Fruit fly (Drosophila melanogaster) whole organism, embryonic: ENCODE data around the gene CG13376.

ENCODE experiments used
- Awh ChIP-seq: fragments of 200-800 bp; sonication (Bioruptor generic); IDR thresholded peaks from 2 replicates; pipeline ENCODE4, ENCODE4 v1.3.6; 2022; ENCODE audit warnings: missing biosample characterization, missing genetic modification characterization
- C15 ChIP-seq: fragments of 200-800 bp; sonication (Bioruptor generic); IDR thresholded peaks from 3 replicates; pipeline ENCODE4 v1.3.6; 2022; ENCODE audit warnings: missing biosample characterization, missing genetic modification characterization
- CG10209 ChIP-seq: fragments of 200-800 bp; sonication (Bioruptor generic); optimal IDR thresholded peaks from 3 replicates; lab custom pipeline; 2017; ENCODE audit warnings: missing biosample characterization, mild to moderate bottlenecking, missing genetic modification characterization, missing genetic modification reagents
- CG10267 ChIP-seq: fragments of 200-800 bp; sonication (Bioruptor generic); optimal IDR thresholded peaks from 2 replicates; lab custom pipeline; 2018; ENCODE audit warnings: missing biosample characterization, mild to moderate bottlenecking, missing genetic modification characterization, moderate library complexity
- CG13287 ChIP-seq: fragments of 200-800 bp; sonication (Bioruptor generic); IDR thresholded peaks from 2 replicates; pipeline ENCODE4 v1.3.6; 2022; ENCODE audit warnings: missing biosample characterization, missing genetic modification characterization; ENCODE audit not compliant: partially characterized antibody
- CG13624 ChIP-seq: fragments of 200-800 bp; sonication (Bioruptor generic); optimal IDR thresholded peaks from 2 replicates; lab custom pipeline; 2016; ENCODE audit warnings: missing biosample characterization, missing genetic modification characterization
- CG15601 ChIP-seq: fragments of 200-800 bp; sonication (Bioruptor generic); optimal IDR thresholded peaks from 3 replicates; lab custom pipeline; 2019; ENCODE audit warnings: missing biosample characterization, mild to moderate bottlenecking, missing genetic modification characterization, moderate library complexity
- CG16779 ChIP-seq: fragments of 200-800 bp; sonication (Bioruptor generic); IDR thresholded peaks from 2 replicates; pipeline ENCODE4 v1.3.6; 2022; ENCODE audit warnings: missing biosample characterization, missing genetic modification characterization
- CG16813 ChIP-seq: fragments of 200-800 bp; sonication (Bioruptor generic); IDR thresholded peaks from 3 replicates; pipeline ENCODE4 v1.3.6; 2022; ENCODE audit warnings: missing biosample characterization, missing genetic modification characterization; ENCODE audit not compliant: partially characterized antibody
- CG17829 ChIP-seq: fragments of 200-800 bp; optimal IDR thresholded peaks from 2 replicates; lab custom pipeline; 2019; ENCODE audit warnings: missing biosample characterization, mild to moderate bottlenecking, missing genetic modification characterization, moderate library complexity
- CG1832 ChIP-seq: fragments of 200-800 bp; sonication (Bioruptor generic); optimal IDR thresholded peaks from 2 replicates; lab custom pipeline; 2017; ENCODE audit warnings: missing biosample characterization, mild to moderate bottlenecking, missing genetic modification characterization, inconsistent platforms
- CG2889 ChIP-seq: fragments of 200-800 bp; sonication (Bioruptor generic); IDR thresholded peaks from 3 replicates; pipeline ENCODE4 v1.3.6; 2022; ENCODE audit warnings: missing biosample characterization, missing genetic modification characterization
- CG6765 ChIP-seq: fragments of 200-800 bp; sonication (Bioruptor generic); optimal IDR thresholded peaks from 3 replicates; lab custom pipeline; 2017; ENCODE audit warnings: missing biosample characterization, mild to moderate bottlenecking, missing genetic modification characterization
- CG7271 ChIP-seq: fragments of 200-800 bp; sonication (Bioruptor generic); optimal IDR thresholded peaks from 2 replicates; lab custom pipeline; 2018; ENCODE audit warnings: missing biosample characterization, mild to moderate bottlenecking, missing genetic modification characterization, moderate library complexity
- CG7372 ChIP-seq: fragments of 200-800 bp; sonication (Bioruptor generic); IDR thresholded peaks from 2 replicates; pipeline ENCODE4 v1.3.6; 2022; ENCODE audit warnings: missing biosample characterization, missing genetic modification characterization
- CG9797 ChIP-seq: fragments of 200-800 bp; sonication (Bioruptor generic); optimal IDR thresholded peaks from 3 replicates; lab custom pipeline; 2018; ENCODE audit warnings: missing biosample characterization, mild to moderate bottlenecking, missing genetic modification characterization
- CHES-1-like ChIP-seq: fragments of 200-800 bp; sonication (Bioruptor generic); optimal IDR thresholded peaks from 2 replicates; lab custom pipeline; 2016; ENCODE audit warnings: missing biosample characterization, missing genetic modification characterization
- D ChIP-seq, 2 experiments: fragments of 200-800 bp in 1 of 2; fragments of >200 bp in 1 of 2; sonication (Bioruptor generic) in 1 of 2; optimal IDR thresholded peaks; 2 replicates in 1 of 2; 3 replicates in 1 of 2; lab custom pipeline; 2017; ENCODE audit warnings: mild to moderate bottlenecking in 1 of 2, missing biosample characterization in 1 of 2, missing genetic modification characterization in 1 of 2, missing genetic modification reagents in 1 of 2
- Dbx ChIP-seq: fragments of 200-800 bp; sonication (Bioruptor generic); IDR thresholded peaks from 3 replicates; pipeline ENCODE4 v1.3.6; 2022; ENCODE audit warnings: missing biosample characterization, missing genetic modification characterization
- Deaf1 ChIP-seq: fragments of 200-800 bp; optimal IDR thresholded peaks from 3 replicates; lab custom pipeline; 2019; ENCODE audit warnings: missing biosample characterization, mild to moderate bottlenecking, missing genetic modification characterization, moderate library complexity
- Dfd ChIP-seq, 2 experiments: fragments of >200 bp; optimal IDR thresholded peaks; 2 replicates each; lab custom pipeline; 2017; ENCODE audit warnings: missing biosample characterization in 2 of 2, missing genetic modification characterization in 2 of 2
- Dp ChIP-seq: fragments of 200-800 bp; sonication (Bioruptor generic); optimal IDR thresholded peaks from 2 replicates; lab custom pipeline; 2018; ENCODE audit warnings: missing biosample characterization, mild to moderate bottlenecking, missing genetic modification characterization, moderate library complexity
- Drgx ChIP-seq: fragments of 200-800 bp; sonication (Bioruptor generic); IDR thresholded peaks from 2 replicates; pipeline ENCODE4 v1.3.6; 2022; ENCODE audit warnings: missing biosample characterization, missing genetic modification characterization
- H15 ChIP-seq: fragments of 200-800 bp; sonication (Bioruptor generic); IDR thresholded peaks from 3 replicates; pipeline ENCODE4 v1.3.6; 2022; ENCODE audit warnings: missing biosample characterization, missing genetic modification characterization
- HLH3B ChIP-seq: fragments of 200-800 bp; sonication (Bioruptor generic); IDR thresholded peaks from 2 replicates; pipeline ENCODE4 v1.3.6; 2022; ENCODE audit warnings: missing biosample characterization, missing genetic modification characterization
- HmgZ ChIP-seq: fragments of 200-800 bp; sonication (Bioruptor generic); optimal IDR thresholded peaks from 2 replicates; lab custom pipeline; 2018; ENCODE audit warnings: missing biosample characterization, mild to moderate bottlenecking, missing genetic modification characterization
- Kr ChIP-seq: fragments of 200-800 bp; sonication (Bioruptor generic); optimal IDR thresholded peaks from 2 replicates; lab custom pipeline; 2017; ENCODE audit warnings: missing biosample characterization, mild to moderate bottlenecking, missing genetic modification characterization
- Mrtf ChIP-seq: fragments of 200-800 bp; sonication (Bioruptor generic); IDR thresholded peaks from 3 replicates; pipeline ENCODE4 v1.3.6; 2022; ENCODE audit warnings: missing biosample characterization, missing genetic modification characterization
- Myb ChIP-seq: fragments of 200-800 bp; sonication (Bioruptor generic); optimal IDR thresholded peaks from 2 replicates; lab custom pipeline; 2016; ENCODE audit warnings: missing biosample characterization, missing genetic modification characterization
- Pdp1 ChIP-seq, 2 experiments: fragments of 200-800 bp; sonication (Bioruptor generic); optimal IDR thresholded peaks; 3 replicates each; lab custom pipeline; 2016; ENCODE audit warnings: missing biosample characterization in 2 of 2, missing genetic modification characterization in 2 of 2, mild to moderate bottlenecking in 1 of 2, moderate library complexity in 1 of 2
- Rfx ChIP-seq: fragments of 200-800 bp; sonication (Bioruptor generic); IDR thresholded peaks from 2 replicates; pipeline ENCODE4 v1.3.6; 2022; ENCODE audit warnings: missing biosample characterization, missing genetic modification characterization
- Sin3A ChIP-seq: fragments of >200 bp; optimal IDR thresholded peaks from 2 replicates; lab custom pipeline; 2018
- Six4 ChIP-seq: fragments of 200-800 bp; sonication (Bioruptor generic); optimal IDR thresholded peaks from 2 replicates; lab custom pipeline; 2016; ENCODE audit warnings: missing biosample characterization, missing genetic modification characterization
- Sry-β ChIP-seq: fragments of 200-800 bp; sonication (Bioruptor generic); optimal IDR thresholded peaks from 2 replicates; lab custom pipeline; 2018; ENCODE audit warnings: missing biosample characterization, mild to moderate bottlenecking, missing genetic modification characterization, moderate library complexity
- Usf ChIP-seq: fragments of 200-800 bp; sonication (Bioruptor generic); optimal IDR thresholded peaks from 2 replicates; lab custom pipeline; 2017; ENCODE audit warnings: missing genotype, missing biosample characterization, missing genetic modification characterization
- abd-A ChIP-seq: fragments of 200-800 bp; sonication (Bioruptor generic); optimal IDR thresholded peaks from 3 replicates; lab custom pipeline; 2019; ENCODE audit warnings: missing biosample characterization, mild to moderate bottlenecking, missing genetic modification characterization, moderate library complexity
- bbx ChIP-seq: fragments of 200-800 bp; sonication (Bioruptor generic); IDR thresholded peaks from 2 replicates; pipeline ENCODE4 v1.3.6; 2022; ENCODE audit warnings: missing biosample characterization, missing genetic modification characterization; ENCODE audit not compliant: partially characterized antibody
- crp ChIP-seq, 2 experiments: fragments of 200-800 bp; sonication (Bioruptor generic); optimal IDR thresholded peaks; 2 replicates in 1 of 2; 3 replicates in 1 of 2; lab custom pipeline; 2017; ENCODE audit warnings: missing biosample characterization in 2 of 2, missing genetic modification characterization in 2 of 2, mild to moderate bottlenecking in 1 of 2, moderate library complexity in 1 of 2
- dmrt11E ChIP-seq: fragments of 200-800 bp; sonication (Bioruptor generic); optimal IDR thresholded peaks from 3 replicates; lab custom pipeline; 2018; ENCODE audit warnings: missing biosample characterization, mild to moderate bottlenecking, missing genetic modification characterization, moderate library complexity
- gce ChIP-seq: fragments of 200-800 bp; sonication (Bioruptor generic); IDR thresholded peaks from 3 replicates; pipeline ENCODE4 v1.3.6; 2022; ENCODE audit warnings: missing biosample characterization, missing genetic modification characterization
- knrl ChIP-seq: fragments of 200-800 bp; sonication (Bioruptor generic); IDR thresholded peaks from 3 replicates; pipeline ENCODE4 v1.3.6; 2022; ENCODE audit warnings: missing biosample characterization, missing genetic modification characterization; ENCODE audit not compliant: partially characterized antibody
- lbe ChIP-seq: fragments of 200-800 bp; sonication (Bioruptor generic); optimal IDR thresholded peaks from 2 replicates; lab custom pipeline; 2016; ENCODE audit warnings: missing biosample characterization, mild to moderate bottlenecking, missing genetic modification characterization
- maf-S ChIP-seq: fragments of 200-800 bp; sonication (Bioruptor generic); optimal IDR thresholded peaks from 2 replicates; lab custom pipeline; 2016; ENCODE audit warnings: missing biosample characterization, missing genetic modification characterization
- onecut ChIP-seq: fragments of 200-800 bp; sonication (Bioruptor generic); IDR thresholded peaks from 2 replicates; pipeline ENCODE4 v1.3.6; 2022; ENCODE audit warnings: missing biosample characterization, missing genetic modification characterization
- otp ChIP-seq: fragments of 200-800 bp; sonication (Bioruptor generic); IDR thresholded peaks from 3 replicates; pipeline ENCODE4, ENCODE4 v1.3.6; 2022; ENCODE audit warnings: missing biosample characterization, missing genetic modification characterization
- pho ChIP-seq: fragments of 200-800 bp; sonication (Bioruptor generic); optimal IDR thresholded peaks from 2 replicates; lab custom pipeline; 2016; ENCODE audit warnings: missing biosample characterization, missing genetic modification characterization
- row ChIP-seq: fragments of 200-800 bp; sonication (Bioruptor generic); IDR thresholded peaks from 3 replicates; pipeline ENCODE4 v1.3.6; 2022; ENCODE audit warnings: missing biosample characterization, missing genetic modification characterization
- scrt ChIP-seq: fragments of 200-800 bp; sonication (Bioruptor generic); optimal IDR thresholded peaks from 2 replicates; lab custom pipeline; 2018; ENCODE audit warnings: missing biosample characterization, mild to moderate bottlenecking, missing genetic modification characterization, moderate library complexity
- usp ChIP-seq: fragments of >200 bp; optimal IDR thresholded peaks from 2 replicates; lab custom pipeline; 2017; ENCODE audit warnings: missing biosample characterization, missing genetic modification characterization
- z ChIP-seq: fragments of 200-800 bp; sonication (Bioruptor generic); IDR thresholded peaks from 3 replicates; pipeline ENCODE4 v1.3.6; 2022; ENCODE audit warnings: missing biosample characterization, missing genetic modification characterization
- zen ChIP-seq: fragments of 200-800 bp; sonication (Bioruptor generic); optimal IDR thresholded peaks from 3 replicates; lab custom pipeline; 2018; ENCODE audit warnings: missing biosample characterization, mild to moderate bottlenecking, missing genetic modification characterization, moderate library complexity

CG13376 gene

dm6 chrX:245802-246201 lies 21.0 kb downstream of the CG13376 start, which contains the start of the genes CG3038 and G9a (continued):
- TF ChIP-seq Rfx (GFP tag; lab: Robert Waterston, UW) (no peak), row (no peak), Dbx (no peak), D (optimal IDR thresholded peaks at IDR 0.05; lab: Kevin White, UChicago) (no peak), D (GFP tag; optimal IDR thresholded peaks at IDR 0.05; lab: Kevin White, UChicago) (peak; percentile 11), Awh (GFP tag; lab: Robert Waterston, UW) (no peak), CG17829 (peak; percentile 63), knrl (no peak), C15 (GFP tag; lab: Robert Waterston, UW) (no peak), CG10267 (tag; lab: Kevin White, UChicago) (peak; percentile 59), Dfd (GFP tag; optimal IDR thresholded peaks at IDR 0.05; lab: Kevin White, UChicago) (no peak), CG2889 (GFP tag; lab: Robert Waterston, UW) (no peak), dmrt11E (peak; percentile 11), CG9797 (GFP tag; lab: Kevin White, UChicago) (peak; percentile 67), CG13624 (GFP tag; lab: Kevin White, UChicago) (peak; percentile 69), Myb (GFP tag; lab: Kevin White, UChicago) (peak; percentile 79), lbe (GFP tag; lab: Kevin White, UChicago) (no peak), abd-A (tag; lab: Kevin White, UChicago) (no peak), Sry-β (GFP tag; lab: Kevin White, UChicago) (peak; percentile 26), CG10209 (peak; percentile 9), bbx (GFP tag; lab: Robert Waterston, UW) (no peak), zen (tag; lab: Kevin White, UChicago) (peak; percentile 56), otp (GFP tag; lab: Robert Waterston, UW) (no peak), Usf (GFP tag; lab: Kevin White, UChicago) (no peak), H15 (no peak), CG16779 (no peak), z (no peak), CG15601 (peak; percentile 55), crp (GFP tag; optimal IDR thresholded peaks at IDR 0.05; lab: Kevin White, UChicago) (peak in 1 of 2 experiments; percentile 45), Kr (GFP tag; lab: Kevin White, UChicago) (no peak), maf-S (peak; percentile 26), CG13287 (GFP tag; lab: Robert Waterston, UW) (no peak), gce (no peak), Six4 (no peak), scrt (GFP tag; lab: Kevin White, UChicago) (peak; percentile 46), onecut (peak; percentile 82), Pdp1 (GFP tag; optimal IDR thresholded peaks at IDR 0.05; lab: Kevin White, UChicago) (peak; percentile 35 to 78), HmgZ (tag; lab: Kevin White, UChicago) (peak; percentile 87), CG16813 (GFP tag; lab: Robert Waterston, UW) (no peak), CG7271 (tag; lab: Kevin White, UChicago) (no peak), CG6765 (GFP tag; lab: Kevin White, UChicago) (no peak), CHES-1-like (GFP tag; lab: Kevin White, UChicago) (peak; percentile 43), pho (GFP tag; lab: Kevin White, UChicago) (peak; percentile 10), HLH3B (GFP tag; lab: Robert Waterston, UW) (no peak), Deaf1 (peak; percentile 31), Drgx (GFP tag; lab: Robert Waterston, UW) (no peak), Sin3A (lab: Kevin White, UChicago) (peak; percentile 75), usp (GFP tag; lab: Kevin White, UChicago) (no peak), CG7372 (GFP tag; lab: Robert Waterston, UW) (no peak), Mrtf (GFP tag; lab: Robert Waterston, UW) (no peak), CG1832 (no peak), Dp (peak; percentile 57)
